Worm (Caenorhabditis elegans) whole organism, dauer: ENCODE results near the gene sra-12.

Source experiments
- unc-62 ChIP-seq: sonication (generic microtip); optimal IDR thresholded peaks from 2 replicates; lab custom pipeline; 2017; ENCODE audit warnings: missing biosample characterization, missing genetic modification reagents, missing genetic modification characterization

sra-12 gene

ce11 chrII:10885868-10886514, 18.3 kb downstream of the sra-12 start, which contains the start of gene F44F4.3:
TSS of gene F44F4.3 (minus strand) at chrII:10885918.
- TF ChIP-seq unc-62, result no peak

DNA sequence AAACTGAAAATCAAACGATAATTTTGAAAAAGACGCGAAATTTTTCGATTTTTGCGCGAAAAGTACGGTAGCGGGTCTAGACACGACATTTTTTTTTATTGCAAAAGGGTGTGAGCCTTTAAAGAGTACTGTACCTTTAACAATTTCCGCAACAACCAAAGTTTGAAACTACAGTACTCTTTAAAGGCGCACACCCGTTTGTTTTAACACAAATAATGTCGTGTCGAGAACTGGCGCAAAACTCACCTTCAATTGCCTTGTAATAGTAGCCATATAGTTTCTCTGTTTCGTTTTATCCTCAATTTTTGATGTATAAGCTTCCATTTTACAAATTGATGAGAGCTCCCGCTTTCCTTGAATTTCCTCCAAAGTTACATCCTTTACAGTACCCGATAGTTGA, 19.0 kb downstream of the sra-12 start:
- no peak for TF ChIP-seq unc-62

ce11 chrII:10884396-10884795, 19.9 kb downstream of the sra-12 start, which contains the start of gene egg-3:
TSS of gene egg-3 (minus strand) at chrII:10884441.
- no peak for TF ChIP-seq unc-62

ce11 chrII:10880625-10881024, 23.7 kb downstream of the sra-12 start, which contains the start of gene lurp-1:
TSS of gene lurp-1 (plus strand) at chrII:10880925.
- no peak for TF ChIP-seq unc-62

DNA sequence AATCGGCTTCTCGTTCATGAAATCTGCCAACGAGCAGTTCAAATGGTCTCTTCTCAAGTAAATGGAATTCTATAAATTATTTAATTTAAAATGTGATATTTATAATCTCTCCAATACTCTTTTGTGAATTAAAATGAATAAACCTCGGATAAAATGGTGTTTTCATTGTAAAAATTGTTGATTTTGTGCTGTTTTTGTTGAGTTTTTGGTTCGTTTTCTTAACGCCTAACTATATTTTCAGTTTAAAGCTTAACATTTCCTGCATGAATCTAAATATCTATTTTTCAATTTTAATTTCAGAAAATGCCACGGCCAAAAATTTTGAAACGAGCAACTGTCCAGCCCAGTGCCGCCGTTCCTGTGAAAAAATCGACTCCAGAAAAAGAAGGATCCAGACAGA, 30.6 kb downstream of the sra-12 start, which contains the start of gene orc-2:
Gene orc-2 (plus strand): TSS at position 301 of the 400 bp plus-strand sequence.
- TF ChIP-seq unc-62, result no peak

DNA sequence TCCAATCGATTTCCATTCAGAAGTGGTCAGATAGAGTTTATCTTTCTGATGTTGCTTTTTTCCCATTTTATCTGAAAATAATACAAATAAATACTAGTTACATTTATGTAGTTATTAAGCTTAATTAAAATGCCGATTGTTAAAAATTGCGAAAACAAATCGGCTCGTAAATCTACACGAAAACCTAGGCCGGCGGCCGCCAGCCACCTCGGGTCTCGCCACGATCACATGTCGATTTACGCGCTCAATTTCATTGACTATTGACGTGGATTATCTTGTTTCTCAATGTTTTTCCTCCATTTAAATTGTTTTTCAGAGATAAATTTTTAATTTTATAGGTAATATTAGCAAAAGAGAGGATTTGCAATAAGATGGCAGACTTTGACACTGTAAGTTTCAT, 31.7 kb downstream of the sra-12 start, which contains the start of the genes cyn-4 and copz-1:
Gene cyn-4 (minus strand): TSS at position 71 of the 400 bp plus-strand sequence.
Gene copz-1 (plus strand): TSS at position 339 of the 400 bp plus-strand sequence.
- no peak for TF ChIP-seq unc-62

DNA sequence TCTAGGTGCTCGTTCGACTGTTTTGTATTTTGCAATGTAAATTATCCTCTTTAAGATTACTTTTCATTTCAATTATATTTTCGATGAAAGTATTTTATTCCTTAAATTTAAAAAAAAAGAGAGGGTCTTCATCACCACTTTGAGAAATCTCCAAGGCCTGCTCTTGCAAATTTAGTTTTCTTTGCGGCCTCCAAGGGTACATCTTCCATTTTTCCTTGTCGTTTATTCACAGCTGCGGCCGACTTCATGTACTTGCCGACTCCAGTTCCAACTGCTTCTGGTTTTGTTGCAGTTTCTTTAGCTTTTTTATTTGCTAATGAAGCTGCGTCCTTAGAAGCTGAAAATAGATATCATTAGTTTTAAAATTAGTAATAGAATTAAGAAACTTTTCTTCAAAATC, 33.6 kb downstream of the sra-12 start:
- no peak for TF ChIP-seq unc-62

DNA sequence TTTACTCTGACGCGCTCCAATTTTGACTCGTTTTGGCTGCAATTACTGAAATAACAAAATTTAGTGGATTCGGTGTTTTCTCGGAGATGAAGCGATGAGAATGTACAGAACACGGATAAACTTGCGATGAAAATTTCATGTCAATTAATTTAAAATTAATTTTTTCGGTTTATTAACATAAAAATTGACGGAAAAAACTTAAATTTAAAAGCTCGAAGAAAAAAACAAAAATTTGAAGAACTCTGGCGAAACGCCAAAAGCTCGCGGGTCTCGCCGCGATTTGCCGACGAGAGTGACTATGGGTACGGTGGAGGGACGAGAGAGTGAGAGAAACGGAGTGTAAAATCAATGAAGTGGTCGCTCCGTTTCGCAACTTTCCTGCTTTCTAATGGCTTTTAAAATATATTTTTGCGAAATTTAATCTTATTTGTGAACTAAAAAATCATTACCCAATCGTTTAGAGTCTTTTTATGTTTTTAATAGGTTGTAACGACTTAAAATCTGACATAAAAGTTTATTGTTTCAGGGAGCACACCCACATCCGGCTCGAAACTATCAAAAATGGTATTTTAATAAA, 35.5 kb downstream of the sra-12 start, which contains the start of the genes gmps-1 and cap-2:
Gene gmps-1 (minus strand): TSS at position 51 of the 577 bp plus-strand sequence.
Gene cap-2 (plus strand): TSS at position 527 of the 577 bp plus-strand sequence.
- TF ChIP-seq unc-62, result no peak

DNA sequence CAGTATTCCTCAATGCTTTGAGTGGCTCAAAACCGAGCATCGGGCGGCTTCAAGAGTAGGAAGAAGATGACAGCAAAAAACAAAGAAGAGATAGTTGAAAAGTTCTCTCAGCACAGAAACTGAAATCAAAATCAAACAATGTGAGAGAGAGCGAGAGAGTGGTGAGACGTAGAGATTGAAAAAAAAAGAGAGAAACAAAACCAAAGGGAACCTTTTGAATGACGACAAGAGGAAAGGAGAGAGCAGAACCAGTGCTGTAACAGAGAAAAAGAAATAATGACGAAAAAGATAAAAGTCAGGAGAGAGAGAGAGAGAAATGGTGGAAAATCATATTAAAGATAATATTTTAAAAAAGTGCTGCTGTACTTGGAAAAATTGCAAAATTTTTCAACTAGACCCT, 37.1 kb downstream of the sra-12 start:
- no peak for TF ChIP-seq unc-62

- TF ChIP-seq unc-62, result no peak
Observed at ce11 chrII:10862749-10863656, 41.3 kb downstream of the sra-12 start.

ce11 chrII:10861723-10862486, 42.4 kb downstream of the sra-12 start:
- no peak for TF ChIP-seq unc-62

DNA sequence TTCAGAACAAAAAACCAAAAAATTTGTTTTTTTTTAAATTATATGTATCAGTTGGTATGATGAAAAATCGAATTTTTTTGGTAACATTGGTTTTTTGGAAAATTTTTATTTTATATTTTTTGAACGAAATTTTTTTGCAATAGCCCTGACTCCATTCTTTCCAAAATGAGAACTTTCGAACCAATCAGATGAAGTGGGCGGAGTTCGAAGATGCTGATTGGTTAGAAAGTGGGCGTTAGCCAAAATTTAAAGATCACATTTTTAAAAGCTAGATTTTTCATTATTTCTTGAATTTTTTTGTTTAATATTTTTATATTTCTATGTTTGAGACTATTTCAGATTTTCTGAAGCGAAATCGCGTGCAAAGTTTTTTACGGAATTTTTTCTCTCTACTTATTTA, 43.0 kb downstream of the sra-12 start:
- no peak for TF ChIP-seq unc-62

ce11 chrII:10860840-10861239, 43.4 kb downstream of the sra-12 start, which contains the start of gene M106.3:
TSS of gene M106.3 (minus strand) at chrII:10860909.
- TF ChIP-seq unc-62, result no peak

DNA sequence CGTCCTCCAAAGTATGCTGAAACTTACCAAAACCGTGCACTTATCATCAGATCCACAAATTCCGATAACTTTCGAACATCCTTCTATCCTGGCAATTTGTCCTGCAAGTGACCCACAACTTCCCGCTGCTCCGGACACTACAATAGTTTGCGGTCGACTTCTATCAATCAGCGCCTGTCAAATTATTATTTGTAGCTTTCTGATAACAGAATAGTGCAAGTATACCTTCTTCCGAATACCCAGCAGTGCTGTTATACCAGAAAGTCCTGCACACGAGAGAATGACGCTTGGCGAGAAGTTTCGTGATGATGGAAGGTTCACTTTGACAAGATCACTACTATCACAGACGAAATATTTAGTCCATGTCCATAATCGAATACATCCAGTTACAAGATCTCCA, 44.9 kb downstream of the sra-12 start:
- TF ChIP-seq unc-62, result no peak

ce11 chrII:10857077-10857476, 47.2 kb downstream of the sra-12 start, which contains the start of gene M106.7:
TSS of gene M106.7 (minus strand) at chrII:10857177.
- TF ChIP-seq unc-62, result no peak

DNA sequence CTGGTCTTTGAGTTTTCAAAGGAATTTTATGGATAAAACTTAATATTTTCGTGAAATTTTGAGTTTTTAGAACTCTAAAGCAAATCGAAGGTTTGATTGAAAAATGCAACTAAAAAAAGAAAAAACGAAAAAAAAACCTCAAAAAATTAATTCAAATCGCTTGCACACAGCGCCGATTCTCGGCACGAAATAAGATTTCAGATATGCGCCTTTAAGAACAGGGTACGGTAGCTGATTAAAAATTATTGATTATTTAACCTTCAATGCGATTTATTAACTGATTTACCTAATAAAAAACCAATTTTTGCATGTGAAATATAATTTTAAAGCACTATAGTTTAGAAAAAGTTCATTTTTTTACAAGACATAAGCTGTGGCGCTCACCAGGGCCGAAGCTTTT, 51.4 kb downstream of the sra-12 start:
- TF ChIP-seq unc-62, result no peak
